Fruit fly (Drosophila melanogaster): ENCODE results near the gene CG5645.

The CG5645 gene

DNA sequence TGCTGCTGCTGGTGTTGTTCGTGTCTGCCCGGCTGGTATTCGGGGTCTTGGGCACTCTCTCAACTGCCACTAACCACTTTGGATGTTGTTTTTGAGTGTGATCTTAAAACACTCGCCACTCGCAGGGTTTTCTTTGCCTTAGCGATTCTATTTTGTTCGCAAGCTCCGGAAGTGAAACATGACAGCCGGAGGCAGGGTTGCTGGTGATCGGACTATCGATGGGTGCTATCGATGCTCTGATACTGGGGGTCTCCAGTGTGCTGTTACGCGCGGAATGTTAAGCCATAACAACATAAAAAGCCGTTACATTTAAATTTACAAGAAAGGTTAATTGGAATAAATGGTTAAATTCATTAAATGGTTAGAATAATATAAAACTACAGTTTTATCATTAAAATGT is 11.5 kb downstream of the CG5645 start, which contains the start of gene yps (continued):
- TF ChIP-seq Dref (GFP tag; IDR thresholded peaks at IDR 0.05): peak; percentile 94
- peak; percentile 96 for TF ChIP-seq CG17568 (GFP tag; optimal IDR thresholded peaks at IDR 0.05)
- peak in 1 of 2 experiments; percentile 70 for TF ChIP-seq Eip74EF (GFP tag; optimal IDR thresholded peaks at IDR 0.05)
- TF ChIP-seq CG6689 (GFP tag; IDR thresholded peaks at IDR 0.05): peak; percentile 77
- peak; percentile 88 for TF ChIP-seq Optix (GFP tag; IDR thresholded peaks at IDR 0.05)
- peak; percentile 80 for TF ChIP-seq slou (GFP tag; optimal IDR thresholded peaks at IDR 0.05)
- no peak for TF ChIP-seq ab (GFP tag; optimal IDR thresholded peaks at IDR 0.05)
- TF ChIP-seq fd102C (GFP tag; optimal IDR thresholded peaks at IDR 0.05): peak; percentile 97
- peak; percentile 87 for TF ChIP-seq CG1529 (GFP tag; optimal IDR thresholded peaks at IDR 0.05)

DNA sequence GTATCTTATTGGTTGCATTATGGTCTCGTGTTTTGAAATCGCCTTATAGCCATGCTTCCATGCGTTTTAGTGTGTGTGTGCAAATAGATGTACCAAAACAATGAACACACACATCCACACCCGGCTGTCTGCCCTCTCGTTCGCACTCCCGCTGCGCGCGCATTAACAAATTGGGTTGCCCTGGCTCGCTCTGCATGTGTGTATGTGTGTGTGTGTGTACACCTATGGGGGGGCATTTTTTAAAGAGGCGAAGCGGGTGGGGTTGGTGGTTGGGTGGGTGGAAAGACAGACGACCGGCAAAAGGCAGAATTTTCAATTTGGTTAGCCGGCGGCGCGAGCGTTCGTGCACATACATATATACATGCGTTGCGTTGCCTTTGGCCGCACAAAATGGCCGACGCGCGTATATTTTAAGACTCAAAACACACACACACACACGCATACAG is 12.3 kb downstream of the CG5645 start:
- TF ChIP-seq CG6254 (GFP tag; optimal IDR thresholded peaks at IDR 0.05): no peak
- TF ChIP-seq Sox102F (GFP tag; optimal IDR thresholded peaks at IDR 0.05): no peak
- TF ChIP-seq Hmr (GFP tag; optimal IDR thresholded peaks at IDR 0.05): no peak
- TF ChIP-seq nau (GFP tag; optimal IDR thresholded peaks at IDR 0.05): no peak
- TF ChIP-seq fd102C (GFP tag; optimal IDR thresholded peaks at IDR 0.05): no peak
- no peak for TF ChIP-seq zen2 (GFP tag; IDR thresholded peaks at IDR 0.05; ENCODE audit: partially characterized antibody)
- peak; percentile 57; the same call in 1 of the 2 replicates for TF ChIP-seq bbx (GFP tag; IDR thresholded peaks at IDR 0.05; ENCODE audit: partially characterized antibody)
- no peak; the same call in 1 of the 2 replicates for TF ChIP-seq CG32532 (GFP tag; IDR thresholded peaks at IDR 0.05)
- TF ChIP-seq sug (tag; optimal IDR thresholded peaks at IDR 0.05): peak; percentile 100
- TF ChIP-seq CkIIα-i1 (GFP tag; IDR thresholded peaks at IDR 0.05): no peak
- TF ChIP-seq Meics (GFP tag; optimal IDR thresholded peaks at IDR 0.05): no peak
- TF ChIP-seq Atf-2 (GFP tag; optimal IDR thresholded peaks at IDR 0.05): no peak
- TF ChIP-seq CG10543 (GFP tag; optimal IDR thresholded peaks at IDR 0.05): peak; percentile 93
- TF ChIP-seq scrt (GFP tag; optimal IDR thresholded peaks at IDR 0.05): no peak
- no peak for TF ChIP-seq slp2 (GFP tag; optimal IDR thresholded peaks at IDR 0.05)
- no peak for TF ChIP-seq CG34224 (GFP tag; IDR thresholded peaks at IDR 0.05; ENCODE audit: partially characterized antibody)
- TF ChIP-seq CG17359 (tag; optimal IDR thresholded peaks at IDR 0.05): no peak
- TF ChIP-seq vfl (GFP tag; optimal IDR thresholded peaks at IDR 0.05): no peak
- TF ChIP-seq CG17568 (GFP tag; optimal IDR thresholded peaks at IDR 0.05): peak; percentile 40
- peak; percentile 23; the same call in 1 of the 2 replicates for TF ChIP-seq amos (GFP tag; IDR thresholded peaks at IDR 0.05; ENCODE audit: partially characterized antibody)
- TF ChIP-seq CG12219 (GFP tag; optimal IDR thresholded peaks at IDR 0.05): peak; percentile 55
- TF ChIP-seq sens-2 (GFP tag; IDR thresholded peaks at IDR 0.05): no peak
- TF ChIP-seq NFAT (GFP tag; IDR thresholded peaks at IDR 0.05): peak; percentile 54; the same call in 1 of the 2 replicates
- peak; percentile 89 for TF ChIP-seq YL-1 (GFP tag; optimal IDR thresholded peaks at IDR 0.05)
- TF ChIP-seq salm (tag; optimal IDR thresholded peaks at IDR 0.05): peak; percentile 43
- TF ChIP-seq jing (GFP tag; optimal IDR thresholded peaks at IDR 0.05): no peak
- TF ChIP-seq ftz-f1 (GFP tag; optimal IDR thresholded peaks at IDR 0.05): peak; percentile 41
- TF ChIP-seq jigr1 (GFP tag; IDR thresholded peaks at IDR 0.05): no peak
- TF ChIP-seq cato (GFP tag; optimal IDR thresholded peaks at IDR 0.05; ENCODE audit: borderline replicate concordance): no peak
- peak; percentile 60 for TF ChIP-seq caup (GFP tag; optimal IDR thresholded peaks at IDR 0.05; ENCODE audit: severe bottlenecking)
- TF ChIP-seq chn (GFP tag; optimal IDR thresholded peaks at IDR 0.05): peak; percentile 76
- TF ChIP-seq B-H2 (GFP tag; optimal IDR thresholded peaks at IDR 0.05): peak; percentile 71
- TF ChIP-seq CG12942 (GFP tag; optimal IDR thresholded peaks at IDR 0.05): no peak
- peak; percentile 28 for TF ChIP-seq CG3281 (GFP tag; optimal IDR thresholded peaks at IDR 0.05)
- no peak for TF ChIP-seq Mes4 (GFP tag; optimal IDR thresholded peaks at IDR 0.05)
- no peak for TF ChIP-seq CG16779 (GFP tag; IDR thresholded peaks at IDR 0.05)
- TF ChIP-seq Gug (GFP tag; IDR thresholded peaks at IDR 0.05): no peak
- no peak for TF ChIP-seq CG3407 (GFP tag; optimal IDR thresholded peaks at IDR 0.05)
- no peak for TF ChIP-seq HHEX (GFP tag; optimal IDR thresholded peaks at IDR 0.05)
- TF ChIP-seq CG7786 (GFP tag; optimal IDR thresholded peaks at IDR 0.05): no peak
- no peak for TF ChIP-seq hth (optimal IDR thresholded peaks at IDR 0.05)
- no peak for TF ChIP-seq tgo (GFP tag; IDR thresholded peaks at IDR 0.05)
